Fruit fly (Drosophila melanogaster): Measurements from ENCODE around the gene CG32669.
A peak's percentile ranks its signal among the peaks of the same experiment; 100 is the strongest.

Gene CG32669

dm6 chrX:10820741-10821140 is 24.1 kb downstream of the CG32669 start:
- no peak for TF ChIP-seq noc (tag; optimal IDR thresholded peaks at IDR 0.05)

dm6 chrX:10816856-10817255 is 28.0 kb downstream of the CG32669 start:
- no peak for TF ChIP-seq noc (tag; optimal IDR thresholded peaks at IDR 0.05)

dm6 chrX:10815511-10816080 is 29.3 kb downstream of the CG32669 start:
- peak; percentile 18 for TF ChIP-seq noc (tag; optimal IDR thresholded peaks at IDR 0.05)

dm6 chrX:10814832-10815372 is 30.0 kb downstream of the CG32669 start:
- no peak for TF ChIP-seq noc (tag; optimal IDR thresholded peaks at IDR 0.05)

dm6 chrX:10814113-10814512 is 30.8 kb downstream of the CG32669 start:
- no peak for TF ChIP-seq noc (tag; optimal IDR thresholded peaks at IDR 0.05)

dm6 chrX:10808684-10809083 is 36.2 kb downstream of the CG32669 start:
- TF ChIP-seq noc (tag; optimal IDR thresholded peaks at IDR 0.05): no peak

dm6 chrX:10806718-10807412 is 38.0 kb downstream of the CG32669 start:
- no peak for TF ChIP-seq noc (tag; optimal IDR thresholded peaks at IDR 0.05)

- TF ChIP-seq noc (tag; optimal IDR thresholded peaks at IDR 0.05): peak; percentile 62
Measured at dm6 chrX:10805651-10806191, 39.2 kb downstream of the CG32669 start.

- no peak for TF ChIP-seq noc (tag; optimal IDR thresholded peaks at IDR 0.05)
Measured at dm6 chrX:10804042-10804441, 40.8 kb downstream of the CG32669 start.

- TF ChIP-seq noc (tag; optimal IDR thresholded peaks at IDR 0.05): no peak
Measured at dm6 chrX:10802457-10803378, 42.2 kb downstream of the CG32669 start.

dm6 chrX:10801827-10802456 is 42.9 kb downstream of the CG32669 start:
- TF ChIP-seq noc (tag; optimal IDR thresholded peaks at IDR 0.05): no peak

- TF ChIP-seq noc (tag; optimal IDR thresholded peaks at IDR 0.05): no peak
Measured at dm6 chrX:10801033-10801432, 43.8 kb downstream of the CG32669 start.

Data from whole organism, larva.